Worm (Caenorhabditis elegans): Measurements from ENCODE around the gene cld-9.

The cld-9 gene

DNA sequence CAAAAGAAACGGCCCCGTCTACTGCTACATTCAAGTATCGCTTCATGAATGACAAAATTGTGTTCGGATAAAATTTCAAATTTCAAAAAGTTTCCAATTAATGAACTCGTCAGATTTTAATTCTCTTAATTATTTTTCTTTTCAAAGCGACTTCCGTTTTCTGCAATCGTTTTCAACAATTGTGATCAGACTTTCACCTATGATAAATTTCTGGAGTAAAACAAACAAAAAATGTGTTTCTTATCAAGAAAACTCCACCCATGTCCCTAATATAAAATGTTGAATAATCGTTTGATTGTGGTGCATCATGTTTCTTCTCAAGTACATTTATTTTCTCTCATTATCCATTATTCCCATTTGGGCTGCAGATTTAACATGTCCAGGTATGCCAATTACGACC is 19.5 kb upstream of the cld-9 start, which contains the start of gene F20G2.5:
Gene F20G2.5, plus strand, starts transcription at position 301 of the 400 bp plus-strand sequence.
- no peak for TF ChIP-seq pes-1 (GFP tag; IDR thresholded peaks at IDR 0.05)
- no peak for TF ChIP-seq flt-1 (GFP tag; IDR thresholded peaks at IDR 0.05)
- no peak for TF ChIP-seq scrt-1 (GFP tag; IDR thresholded peaks at IDR 0.05)

- TF ChIP-seq aly-1 (tag; optimal IDR thresholded peaks at IDR 0.05), result no peak
- TF ChIP-seq tra-4 (tag; optimal IDR thresholded peaks at IDR 0.05), result no peak
- TF ChIP-seq ceh-36 (tag; optimal IDR thresholded peaks at IDR 0.05), result no peak
- no peak for TF ChIP-seq ceh-13 (GFP tag; optimal IDR thresholded peaks at IDR 0.05)
- TF ChIP-seq tbx-11 (GFP tag; IDR thresholded peaks at IDR 0.05), result no peak
- no peak for TF ChIP-seq ets-7 (tag; optimal IDR thresholded peaks at IDR 0.05)
- no peak for TF ChIP-seq hnd-1 (tag; optimal IDR thresholded peaks at IDR 0.05)
- TF ChIP-seq hmg-4 (GFP tag; optimal IDR thresholded peaks at IDR 0.05), result no peak
- no peak for TF ChIP-seq ama-1 (optimal IDR thresholded peaks at IDR 0.05)
Measured at ce11 chrV:13768941-13769436, 17.3 kb upstream of the cld-9 start, which contains the start of gene nas-24. TSS of gene nas-24 (plus strand) at chrV:13769386.

DNA sequence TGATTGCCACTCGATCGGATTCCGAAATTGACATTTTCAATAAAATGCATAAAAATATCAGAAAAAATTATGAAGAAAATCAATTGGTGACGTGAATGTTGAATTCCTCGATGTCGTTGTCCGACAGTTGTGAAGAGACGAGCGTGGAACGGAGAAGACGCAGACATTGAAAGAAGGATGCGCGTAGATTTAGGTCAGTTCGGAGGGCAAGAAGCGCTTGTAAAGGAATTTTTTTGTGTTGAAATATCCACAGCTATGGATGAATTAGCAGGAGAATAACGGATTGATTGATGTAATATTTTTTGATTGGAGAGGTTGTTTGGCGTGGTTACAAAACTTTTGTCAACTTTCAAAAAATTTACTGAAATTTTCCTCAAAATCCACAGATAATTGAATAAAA is 16.7 kb upstream of the cld-9 start, which contains the start of gene F20G2.3:
Gene F20G2.3, minus strand, starts transcription at position 101 of the 400 bp plus-strand sequence.
- no peak for TF ChIP-seq hnd-1 (tag; optimal IDR thresholded peaks at IDR 0.05)
- TF ChIP-seq tbx-37 (GFP tag; conservative IDR thresholded peaks at IDR 0.05), result no peak
- TF ChIP-seq scrt-1 (GFP tag; IDR thresholded peaks at IDR 0.05), result no peak
- no peak for TF ChIP-seq flt-1 (GFP tag; IDR thresholded peaks at IDR 0.05)
- TF ChIP-seq ceh-36 (tag; optimal IDR thresholded peaks at IDR 0.05), result no peak
- TF ChIP-seq hmg-4 (GFP tag; optimal IDR thresholded peaks at IDR 0.05), result no peak
- TF ChIP-seq hmbx-1 (tag; optimal IDR thresholded peaks at IDR 0.05), result no peak
- no peak for TF ChIP-seq ama-1 (optimal IDR thresholded peaks at IDR 0.05)
- TF ChIP-seq tra-4 (tag; optimal IDR thresholded peaks at IDR 0.05), result no peak
- no peak for TF ChIP-seq tbx-11 (GFP tag; IDR thresholded peaks at IDR 0.05)
- TF ChIP-seq pes-1 (GFP tag; IDR thresholded peaks at IDR 0.05), result no peak
- no peak for TF ChIP-seq sea-1 (GFP tag; conservative IDR thresholded peaks at IDR 0.05)
- no peak for TF ChIP-seq B0310.2 (tag; optimal IDR thresholded peaks at IDR 0.05)
- TF ChIP-seq ceh-13 (GFP tag; optimal IDR thresholded peaks at IDR 0.05), result no peak
- no peak for TF ChIP-seq ets-7 (tag; optimal IDR thresholded peaks at IDR 0.05)
- no peak for TF ChIP-seq aly-1 (tag; optimal IDR thresholded peaks at IDR 0.05)
- no peak for TF ChIP-seq F13C5.2 (tag; optimal IDR thresholded peaks at IDR 0.05)

ce11 chrV:13763723-13764122 is 12.0 kb upstream of the cld-9 start:
- no peak for TF ChIP-seq F13C5.2 (tag; optimal IDR thresholded peaks at IDR 0.05)
- TF ChIP-seq sea-1 (GFP tag; conservative IDR thresholded peaks at IDR 0.05), result no peak
- no peak for TF ChIP-seq pes-1 (GFP tag; IDR thresholded peaks at IDR 0.05)
- no peak for TF ChIP-seq scrt-1 (GFP tag; IDR thresholded peaks at IDR 0.05)
- no peak for TF ChIP-seq hmbx-1 (tag; optimal IDR thresholded peaks at IDR 0.05)
- no peak for TF ChIP-seq flt-1 (GFP tag; IDR thresholded peaks at IDR 0.05)
- no peak for TF ChIP-seq ceh-36 (tag; optimal IDR thresholded peaks at IDR 0.05)
- TF ChIP-seq ets-7 (tag; optimal IDR thresholded peaks at IDR 0.05), result no peak
- TF ChIP-seq tra-4 (tag; optimal IDR thresholded peaks at IDR 0.05), result no peak
- TF ChIP-seq tbx-37 (GFP tag; conservative IDR thresholded peaks at IDR 0.05), result no peak

DNA sequence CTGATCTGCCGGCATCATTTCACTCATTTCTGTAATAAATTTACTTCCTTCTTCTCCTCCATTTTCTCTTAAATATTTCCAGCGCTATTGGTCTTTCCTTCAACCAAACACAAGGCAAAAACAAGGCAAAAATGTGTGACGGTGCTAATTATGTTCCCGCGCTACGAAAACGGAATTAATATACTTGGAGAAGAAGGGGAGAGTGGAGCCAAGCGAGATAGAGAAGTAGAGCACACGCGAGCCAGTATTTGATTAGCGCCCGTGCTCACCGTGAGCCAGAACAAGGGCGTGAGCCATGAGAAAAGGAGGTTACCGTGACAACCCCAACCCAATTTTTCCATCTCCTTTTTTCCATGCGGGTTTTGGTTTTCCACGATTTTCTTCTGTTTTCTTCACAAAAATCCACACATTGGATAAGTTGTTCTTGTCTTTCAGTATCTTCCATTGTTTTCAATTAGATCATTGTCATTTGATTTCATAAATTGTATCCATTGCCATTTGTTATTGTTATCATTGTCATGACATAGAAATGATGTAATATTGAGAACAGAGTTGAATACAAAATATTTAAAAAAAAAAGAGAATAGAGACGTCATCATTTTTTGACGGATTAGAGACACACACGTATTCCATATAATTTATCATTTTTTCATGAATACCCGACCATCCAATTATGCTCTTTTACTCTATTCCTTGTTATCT is 10.9 kb upstream of the cld-9 start, which contains the start of gene F20G2.6:
Gene F20G2.6, plus strand, starts transcription at position 652 of the 702 bp plus-strand sequence.
- TF ChIP-seq ama-1 (optimal IDR thresholded peaks at IDR 0.05), result no peak

ce11 chrV:13757349-13757748 is 5.7 kb upstream of the cld-9 start:
- no peak for TF ChIP-seq ama-1 (optimal IDR thresholded peaks at IDR 0.05)
- TF ChIP-seq hmg-4 (GFP tag; optimal IDR thresholded peaks at IDR 0.05), result no peak
- no peak for TF ChIP-seq sea-1 (GFP tag; conservative IDR thresholded peaks at IDR 0.05)
- TF ChIP-seq hmbx-1 (tag; optimal IDR thresholded peaks at IDR 0.05), result no peak
- no peak for TF ChIP-seq tbx-37 (GFP tag; conservative IDR thresholded peaks at IDR 0.05)
- TF ChIP-seq ceh-36 (tag; optimal IDR thresholded peaks at IDR 0.05), result no peak
- no peak for TF ChIP-seq hnd-1 (tag; optimal IDR thresholded peaks at IDR 0.05)
- TF ChIP-seq tra-4 (tag; optimal IDR thresholded peaks at IDR 0.05), result no peak
- no peak for TF ChIP-seq B0310.2 (tag; optimal IDR thresholded peaks at IDR 0.05)
- no peak for TF ChIP-seq tbx-11 (GFP tag; IDR thresholded peaks at IDR 0.05)
- no peak for TF ChIP-seq flt-1 (GFP tag; IDR thresholded peaks at IDR 0.05)
- no peak for TF ChIP-seq ceh-13 (GFP tag; optimal IDR thresholded peaks at IDR 0.05)
- no peak for TF ChIP-seq aly-1 (tag; optimal IDR thresholded peaks at IDR 0.05)
- TF ChIP-seq pes-1 (GFP tag; IDR thresholded peaks at IDR 0.05), result no peak
- TF ChIP-seq ets-7 (tag; optimal IDR thresholded peaks at IDR 0.05), result no peak

ce11 chrV:13756359-13757091 is 4.8 kb upstream of the cld-9 start, which contains the start of gene F20G2.2:
TSS of gene F20G2.2 (minus strand) at chrV:13756409.
- TF ChIP-seq ets-7 (tag; optimal IDR thresholded peaks at IDR 0.05) (no peak), ama-1 (optimal IDR thresholded peaks at IDR 0.05) (no peak), B0310.2 (tag; optimal IDR thresholded peaks at IDR 0.05) (no peak), scrt-1 (GFP tag; IDR thresholded peaks at IDR 0.05) (no peak)

DNA sequence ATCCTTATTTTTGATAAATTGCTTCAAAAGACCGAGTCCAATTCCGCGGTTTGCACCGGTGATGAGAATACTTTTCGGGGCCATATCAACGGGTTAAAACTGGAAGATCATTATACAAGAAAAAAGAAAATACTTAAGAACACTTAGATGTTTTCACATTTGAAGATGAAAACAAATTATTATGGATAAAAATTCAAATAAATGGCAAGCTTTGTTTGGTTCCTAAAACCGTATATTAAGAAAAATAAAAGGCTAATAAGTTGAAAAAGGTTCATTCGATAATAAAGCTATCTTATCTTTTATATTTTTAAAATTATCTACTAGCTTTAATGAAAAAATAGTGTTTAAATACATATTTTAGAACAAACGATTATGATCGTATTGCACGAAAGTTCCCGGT is 1.8 kb upstream of the cld-9 start, which contains the start of gene F20G2.1:
Gene F20G2.1, minus strand, starts transcription at position 101 of the 400 bp plus-strand sequence.
- TF ChIP-seq tbx-11 (GFP tag; IDR thresholded peaks at IDR 0.05) (no peak), flt-1 (GFP tag; IDR thresholded peaks at IDR 0.05) (no peak), hmg-4 (GFP tag; optimal IDR thresholded peaks at IDR 0.05) (no peak), aly-1 (tag; optimal IDR thresholded peaks at IDR 0.05) (no peak), ceh-13 (GFP tag; optimal IDR thresholded peaks at IDR 0.05) (no peak), F13C5.2 (tag; optimal IDR thresholded peaks at IDR 0.05) (no peak), ceh-36 (tag; optimal IDR thresholded peaks at IDR 0.05) (no peak), tbx-37 (GFP tag; conservative IDR thresholded peaks at IDR 0.05) (no peak), sea-1 (GFP tag; conservative IDR thresholded peaks at IDR 0.05) (no peak), B0310.2 (tag; optimal IDR thresholded peaks at IDR 0.05) (no peak), ama-1 (optimal IDR thresholded peaks at IDR 0.05) (no peak), hnd-1 (tag; optimal IDR thresholded peaks at IDR 0.05) (no peak), scrt-1 (GFP tag; IDR thresholded peaks at IDR 0.05) (no peak), hmbx-1 (tag; optimal IDR thresholded peaks at IDR 0.05) (no peak)
